Fruit fly (Drosophila melanogaster) whole organism, embryonic: ENCODE results near the gene eloF.

Experiments
- Adf1 ChIP-seq: fragments of 200-800 bp; sonication (Bioruptor generic); IDR thresholded peaks from 2 replicates; pipeline ENCODE4 v1.3.6; 2022; ENCODE audit warnings: missing biosample characterization, missing genetic modification characterization
- BtbVII ChIP-seq: fragments of 200-800 bp; sonication (Bioruptor generic); optimal IDR thresholded peaks from 3 replicates; lab custom pipeline; 2017; ENCODE audit warnings: missing biosample characterization, mild to moderate bottlenecking, missing genetic modification characterization
- CG10431 ChIP-seq: fragments of 200-800 bp; sonication (Bioruptor generic); optimal IDR thresholded peaks from 3 replicates; lab custom pipeline; 2018; ENCODE audit warnings: missing biosample characterization, mild to moderate bottlenecking, missing genetic modification characterization
- CG12219 ChIP-seq: fragments of 200-800 bp; sonication (Bioruptor generic); optimal IDR thresholded peaks from 3 replicates; lab custom pipeline; 2018; ENCODE audit warnings: missing biosample characterization, mild to moderate bottlenecking, missing genetic modification characterization
- CG14860 ChIP-seq: fragments of 200-800 bp; sonication (Bioruptor generic); IDR thresholded peaks from 3 replicates; pipeline ENCODE4 v1.3.6; 2022; ENCODE audit warnings: missing biosample characterization, missing genetic modification characterization; ENCODE audit not compliant: partially characterized antibody
- CG15479 ChIP-seq: fragments of 200-800 bp; sonication (Bioruptor generic); optimal IDR thresholded peaks from 3 replicates; lab custom pipeline; 2019; ENCODE audit warnings: missing biosample characterization, mild to moderate bottlenecking, missing genetic modification characterization, moderate library complexity
- CG17385 ChIP-seq: fragments of 200-800 bp; sonication (Bioruptor generic); optimal IDR thresholded peaks from 3 replicates; lab custom pipeline; 2018; ENCODE audit warnings: missing biosample characterization, mild to moderate bottlenecking, missing genetic modification characterization
- CG2678 ChIP-seq: fragments of 200-800 bp; sonication (Bioruptor generic); optimal IDR thresholded peaks from 3 replicates; lab custom pipeline; 2019; ENCODE audit warnings: missing biosample characterization, mild to moderate bottlenecking, missing genetic modification characterization, moderate library complexity
- CG34422 ChIP-seq: fragments of 200-800 bp; sonication (Bioruptor generic); IDR thresholded peaks from 3 replicates; pipeline ENCODE4 v1.3.6; 2022; ENCODE audit warnings: missing biosample characterization, missing genetic modification characterization
- CG43689 ChIP-seq: fragments of 200-800 bp; sonication (Bioruptor generic); IDR thresholded peaks from 2 replicates; pipeline ENCODE4 v1.3.6; 2022; ENCODE audit warnings: missing biosample characterization, missing genetic modification characterization
- CG8281 ChIP-seq: fragments of 200-800 bp; sonication (Bioruptor generic); optimal IDR thresholded peaks from 2 replicates; lab custom pipeline; 2018; ENCODE audit warnings: missing biosample characterization, mild to moderate bottlenecking, missing genetic modification characterization, moderate library complexity
- CG8388 ChIP-seq: fragments of 200-800 bp; sonication (Bioruptor generic); optimal IDR thresholded peaks from 2 replicates; lab custom pipeline; 2019; ENCODE audit warnings: missing biosample characterization, mild to moderate bottlenecking, missing genetic modification characterization, moderate library complexity
- D19A ChIP-seq: fragments of 200-800 bp; optimal IDR thresholded peaks from 3 replicates; lab custom pipeline; 2019; ENCODE audit warnings: missing biosample characterization, mild to moderate bottlenecking, missing genetic modification characterization, moderate library complexity
- Dref ChIP-seq: fragments of 200-800 bp; sonication (Bioruptor generic); IDR thresholded peaks from 2 replicates; pipeline ENCODE4 v1.3.6; 2022; ENCODE audit warnings: missing biosample characterization, missing genetic modification characterization
- Drgx ChIP-seq: fragments of 200-800 bp; sonication (Bioruptor generic); IDR thresholded peaks from 2 replicates; pipeline ENCODE4 v1.3.6; 2022; ENCODE audit warnings: missing biosample characterization, missing genetic modification characterization
- HLH4C ChIP-seq: fragments of 200-800 bp; sonication (Bioruptor generic); IDR thresholded peaks from 3 replicates; pipeline ENCODE4 v1.3.6; 2022; ENCODE audit warnings: missing biosample characterization, missing genetic modification characterization; ENCODE audit not compliant: partially characterized antibody
- HmgD ChIP-seq: fragments of 200-800 bp; sonication (Bioruptor generic); optimal IDR thresholded peaks from 3 replicates; lab custom pipeline; 2016; ENCODE audit warnings: missing biosample characterization, missing genetic modification characterization
- Jarid2 ChIP-seq: fragments of 200-800 bp; sonication (Bioruptor generic); optimal IDR thresholded peaks from 3 replicates; lab custom pipeline; 2017; ENCODE audit warnings: mild to moderate bottlenecking, missing biosample characterization, missing genetic modification reagents, missing genetic modification characterization
- Mad ChIP-seq: fragments of 200-800 bp; sonication (Bioruptor generic); optimal IDR thresholded peaks from 2 replicates; lab custom pipeline; 2016; ENCODE audit warnings: missing biosample characterization, missing genetic modification characterization
- Nf-YC ChIP-seq: fragments of 200-800 bp; optimal IDR thresholded peaks from 3 replicates; lab custom pipeline; 2019; ENCODE audit warnings: missing biosample characterization, mild to moderate bottlenecking, missing genetic modification characterization, moderate library complexity
- Side ChIP-seq: fragments of 200-800 bp; sonication (Bioruptor generic); optimal IDR thresholded peaks from 2 replicates; lab custom pipeline; 2016; ENCODE audit warnings: missing biosample characterization, missing genetic modification characterization
- TFAM ChIP-seq: fragments of 200-800 bp; sonication (Bioruptor generic); optimal IDR thresholded peaks from 2 replicates; lab custom pipeline; 2017; ENCODE audit warnings: missing biosample characterization, missing genetic modification characterization, inconsistent platforms
- Xrp1 ChIP-seq: fragments of 200-800 bp; sonication (Bioruptor generic); IDR thresholded peaks from 2 replicates; pipeline ENCODE4 v1.3.6; 2022; ENCODE audit warnings: missing biosample characterization, missing genetic modification characterization
- YL-1 ChIP-seq: fragments of 200-800 bp; sonication (Bioruptor generic); optimal IDR thresholded peaks from 3 replicates; lab custom pipeline; 2017; ENCODE audit warnings: missing biosample characterization, mild to moderate bottlenecking, missing genetic modification characterization
- ab ChIP-seq: fragments of 200-800 bp; sonication (Bioruptor generic); optimal IDR thresholded peaks from 2 replicates; lab custom pipeline; 2016; ENCODE audit warnings: missing biosample characterization, missing genetic modification characterization
- abd-A ChIP-seq: fragments of 200-800 bp; sonication (Bioruptor generic); optimal IDR thresholded peaks from 3 replicates; lab custom pipeline; 2019; ENCODE audit warnings: missing biosample characterization, mild to moderate bottlenecking, missing genetic modification characterization, moderate library complexity
- croc ChIP-seq: fragments of 200-800 bp; sonication (Bioruptor generic); conservative IDR thresholded peaks from 3 replicates; pipeline ENCODE4 v1.3.6; 2022; ENCODE audit warnings: missing biosample characterization, missing genetic modification characterization
- danr ChIP-seq: fragments of 200-800 bp; sonication (Bioruptor generic); IDR thresholded peaks from 2 replicates; pipeline ENCODE4 v1.3.6; 2022; ENCODE audit warnings: missing biosample characterization, missing genetic modification characterization
- dimm ChIP-seq: fragments of 200-800 bp; sonication (Bioruptor generic); IDR thresholded peaks from 2 replicates; pipeline ENCODE4 v1.3.6; 2022; ENCODE audit warnings: missing biosample characterization, missing genetic modification characterization
- gce ChIP-seq: fragments of 200-800 bp; sonication (Bioruptor generic); IDR thresholded peaks from 3 replicates; pipeline ENCODE4 v1.3.6; 2022; ENCODE audit warnings: missing biosample characterization, missing genetic modification characterization
- grau ChIP-seq: fragments of 200-800 bp; optimal IDR thresholded peaks from 3 replicates; lab custom pipeline; 2019; ENCODE audit warnings: missing biosample characterization, mild to moderate bottlenecking, missing genetic modification characterization, moderate library complexity
- mam ChIP-seq: fragments of 200-800 bp; sonication (Bioruptor generic); optimal IDR thresholded peaks from 3 replicates; lab custom pipeline; 2016; ENCODE audit warnings: missing biosample characterization, missing genetic modification characterization
- nerfin-1 ChIP-seq: fragments of 200-800 bp; sonication (Bioruptor generic); optimal IDR thresholded peaks from 3 replicates; lab custom pipeline; 2019; ENCODE audit warnings: missing biosample characterization, mild to moderate bottlenecking, missing genetic modification characterization, moderate library complexity
- nerfin-2 ChIP-seq: fragments of 200-800 bp; sonication (Bioruptor generic); IDR thresholded peaks from 2 replicates; pipeline ENCODE4 v1.3.6; 2022; ENCODE audit warnings: missing biosample characterization, missing genetic modification characterization; ENCODE audit not compliant: partially characterized antibody
- otp ChIP-seq: fragments of 200-800 bp; sonication (Bioruptor generic); IDR thresholded peaks from 3 replicates; pipeline ENCODE4, ENCODE4 v1.3.6; 2022; ENCODE audit warnings: missing biosample characterization, missing genetic modification characterization
- p53 ChIP-seq: fragments of 200-800 bp; sonication (Bioruptor generic); optimal IDR thresholded peaks from 2 replicates; lab custom pipeline; 2016; ENCODE audit warnings: missing biosample characterization, missing genetic modification characterization
- pb ChIP-seq: fragments of 200-800 bp; sonication (Bioruptor generic); optimal IDR thresholded peaks from 3 replicates; lab custom pipeline; 2016; ENCODE audit warnings: missing biosample characterization, missing genetic modification characterization
- sc ChIP-seq, 3 experiments: fragments of >200 bp in 2 of 3; fragments of 200-800 bp in 1 of 3; sonication (Bioruptor generic) in 1 of 3; optimal IDR thresholded peaks; 2 replicates in 2 of 3; 3 replicates in 1 of 3; lab custom pipeline; 2017; ENCODE audit warnings: mild to moderate bottlenecking in 1 of 3, missing biosample characterization in 1 of 3, missing genetic modification characterization in 1 of 3, missing genetic modification reagents in 1 of 3
- sd ChIP-seq: fragments of 200-800 bp; sonication (Bioruptor generic); optimal IDR thresholded peaks from 3 replicates; lab custom pipeline; 2018; ENCODE audit warnings: missing biosample characterization, mild to moderate bottlenecking, missing genetic modification characterization, moderate library complexity
- shn ChIP-seq: fragments of 200-800 bp; sonication (Bioruptor generic); optimal IDR thresholded peaks from 3 replicates; lab custom pipeline; 2016; ENCODE audit warnings: missing biosample characterization, missing genetic modification characterization
- so ChIP-seq: fragments of 200-800 bp; sonication (Bioruptor generic); IDR thresholded peaks from 3 replicates; pipeline ENCODE4 v1.3.6; 2022; ENCODE audit warnings: missing biosample characterization, missing genetic modification characterization
- sob ChIP-seq: fragments of 200-800 bp; sonication (Bioruptor generic); IDR thresholded peaks from 2 replicates; pipeline ENCODE4 v1.3.6; 2022; ENCODE audit warnings: missing biosample characterization, missing genetic modification characterization
- trem ChIP-seq: fragments of 200-800 bp; optimal IDR thresholded peaks from 3 replicates; lab custom pipeline; 2019; ENCODE audit warnings: missing biosample characterization, mild to moderate bottlenecking, missing genetic modification characterization, moderate library complexity
- tx ChIP-seq: fragments of 200-800 bp; sonication (Bioruptor generic); optimal IDR thresholded peaks from 2 replicates; lab custom pipeline; 2016; ENCODE audit warnings: missing biosample characterization, missing genetic modification characterization
- vfl ChIP-seq: fragments of 200-800 bp; sonication (Bioruptor generic); optimal IDR thresholded peaks from 2 replicates; lab custom pipeline; 2016; ENCODE audit warnings: missing biosample characterization, missing genetic modification characterization
- yki ChIP-seq: fragments of >200 bp; optimal IDR thresholded peaks from 3 replicates; lab custom pipeline; 2018
- zen2 ChIP-seq: fragments of 200-800 bp; sonication (Bioruptor generic); IDR thresholded peaks from 3 replicates; pipeline ENCODE4 v1.3.6; 2022; ENCODE audit warnings: missing biosample characterization, missing genetic modification characterization; ENCODE audit not compliant: partially characterized antibody
- zf30C ChIP-seq: fragments of 200-800 bp; sonication (Bioruptor generic); optimal IDR thresholded peaks from 3 replicates; lab custom pipeline; 2018; ENCODE audit warnings: missing biosample characterization, mild to moderate bottlenecking, missing genetic modification characterization
- zfh1 ChIP-seq: fragments of 200-800 bp; sonication (Bioruptor generic); IDR thresholded peaks from 3 replicates; pipeline ENCODE4 v1.3.6; 2022; ENCODE audit warnings: missing biosample characterization, missing genetic modification characterization

Gene eloF

DNA sequence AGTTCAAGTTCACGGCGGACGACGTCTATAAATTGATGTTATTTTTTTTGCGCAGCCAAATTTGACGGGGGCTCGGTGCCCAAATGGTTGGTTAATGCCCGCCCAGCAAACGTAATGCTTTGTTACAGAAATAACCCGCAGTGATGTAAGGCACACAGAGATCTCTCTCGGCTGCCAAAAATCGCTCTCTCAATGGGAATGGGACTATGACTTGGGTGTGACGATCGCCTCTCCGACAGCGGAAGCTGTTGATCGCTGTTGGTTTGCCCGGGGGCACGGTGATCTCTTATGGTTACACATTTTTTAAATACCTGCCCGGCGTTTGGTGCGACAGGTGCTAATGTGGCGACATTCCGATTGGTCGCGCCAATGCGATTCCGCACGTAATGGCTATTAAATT lies 43.8 kb upstream of the eloF start (continued):
- TF ChIP-seq sd = peak; percentile 98

DNA sequence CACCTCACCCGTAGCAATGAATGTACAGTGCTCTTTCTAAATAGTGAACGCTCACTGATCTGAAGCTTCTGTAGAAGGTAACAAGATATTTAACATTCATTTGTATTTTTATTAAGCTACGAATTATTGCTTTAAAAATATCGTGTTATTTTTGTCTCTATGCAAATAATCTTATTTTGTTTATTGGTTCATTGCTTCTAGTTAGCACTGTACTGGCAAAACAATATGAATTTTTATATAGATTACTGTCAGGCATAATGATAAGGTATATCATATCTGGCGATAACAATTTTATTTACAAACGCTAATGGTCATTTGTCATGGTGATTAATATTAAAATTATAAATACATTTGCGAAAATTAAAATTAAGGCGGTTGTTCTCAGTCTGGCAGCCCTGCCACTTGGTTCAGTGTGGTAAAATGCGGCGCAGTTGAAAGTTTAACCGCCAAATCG lies 42.4 kb upstream of the eloF start, which contains the start of gene CG9471:
CG9471 (minus strand) TSS at position 24 of the 454 bp plus-strand sequence.
- TF ChIP-seq trem (peak; percentile 90), Mad (peak; percentile 68), sob (peak; percentile 94), croc (peak; percentile 80), CG43689 (GFP tag; lab: Robert Waterston, UW) (peak; percentile 86), D19A (tag; lab: Kevin White, UChicago) (peak; percentile 87), CG15479 (no peak), p53 (GFP tag; lab: Kevin White, UChicago) (peak; percentile 3), danr (peak; percentile 74), Dref (0 out of 2 replicates have a peak, but pooled peaks have one; percentile 27), zen2 (GFP tag; lab: Robert Waterston, UW) (no peak), mam (GFP tag; lab: Kevin White, UChicago) (peak; percentile 95), tx (GFP tag; lab: Kevin White, UChicago) (peak; percentile 88), Nf-YC (tag; lab: Kevin White, UChicago) (peak; percentile 82), zf30C (GFP tag; lab: Kevin White, UChicago) (no peak), ab (GFP tag; lab: Kevin White, UChicago) (peak; percentile 43), YL-1 (peak; percentile 63), HLH4C (peak; percentile 32; the same call in 1 of the 3 replicates), Adf1 (GFP tag; lab: Robert Waterston, UW) (peak; percentile 71), CG8388 (GFP tag; lab: Kevin White, UChicago) (peak; percentile 97), CG10431 (GFP tag; lab: Kevin White, UChicago) (peak; percentile 62), Jarid2 (GFP tag; lab: Kevin White, UChicago) (peak; percentile 62), BtbVII (GFP tag; lab: Kevin White, UChicago) (peak; percentile 89), so (GFP tag; lab: Robert Waterston, UW) (peak; percentile 84), zfh1 (GFP tag; lab: Robert Waterston, UW) (peak; percentile 90), yki (lab: Kevin White, UChicago) (no peak), abd-A (tag; lab: Kevin White, UChicago) (no peak), vfl (GFP tag; lab: Kevin White, UChicago) (peak; percentile 82), CG14860 (GFP tag; lab: Robert Waterston, UW) (no peak), CG2678 (peak; percentile 95), HmgD (GFP tag; lab: Kevin White, UChicago) (peak; percentile 47), otp (GFP tag; lab: Robert Waterston, UW) (peak; percentile 85; the same call in 2 of the 3 replicates), Drgx (peak; percentile 94), nerfin-1 (peak; percentile 80), pb (GFP tag; lab: Kevin White, UChicago) (peak; percentile 73), Xrp1 (GFP tag; lab: Robert Waterston, UW) (peak; percentile 95), shn (GFP tag; lab: Kevin White, UChicago) (peak; percentile 79), gce (GFP tag; lab: Robert Waterston, UW) (peak; percentile 80; the same call in 2 of the 3 replicates), dimm (GFP tag; lab: Robert Waterston, UW) (peak; percentile 68; the same call in 1 of the 2 replicates), CG8281 (tag; lab: Kevin White, UChicago) (peak; percentile 68), CG12219 (GFP tag; lab: Kevin White, UChicago) (peak; percentile 86), CG34422 (GFP tag; lab: Robert Waterston, UW) (peak; percentile 93), sc (optimal IDR thresholded peaks at IDR 0.05; lab: Kevin White, UChicago) (no peak), sc (GFP tag; optimal IDR thresholded peaks at IDR 0.05; lab: Kevin White, UChicago) (peak; percentile 78), grau (tag; lab: Kevin White, UChicago) (peak; percentile 99), nerfin-2 (GFP tag; lab: Robert Waterston, UW) (no peak), Side (GFP tag; lab: Kevin White, UChicago) (peak; percentile 88), TFAM (GFP tag; lab: Kevin White, UChicago) (peak; percentile 38), CG17385 (GFP tag; lab: Kevin White, UChicago) (peak; percentile 91)
